Worm (Caenorhabditis elegans): ENCODE results near the gene T01D1.4.

ce11 chrII:188967-189366, 10.1 kb upstream of the T01D1.4 start, which contains the start of gene T01D1.5:
- no peak for TF ChIP-seq ztf-4 (tag; optimal IDR thresholded peaks at IDR 0.05)
- no peak for TF ChIP-seq jun-1 (tag; optimal IDR thresholded peaks at IDR 0.05)
- TF ChIP-seq nhr-67 (tag; optimal IDR thresholded peaks at IDR 0.05) = no peak
- no peak for TF ChIP-seq aly-2 (tag; optimal IDR thresholded peaks at IDR 0.05)
- no peak for TF ChIP-seq nhr-76 (tag; optimal IDR thresholded peaks at IDR 0.05)
- TF ChIP-seq lsy-12 (tag; optimal IDR thresholded peaks at IDR 0.05) = no peak
- TF ChIP-seq tbx-2 (tag; optimal IDR thresholded peaks at IDR 0.05) = no peak
- TF ChIP-seq unc-62 (GFP tag; optimal IDR thresholded peaks at IDR 0.05) = no peak
- no peak for TF ChIP-seq ceh-9 (tag; optimal IDR thresholded peaks at IDR 0.05)
- TF ChIP-seq ceh-82 (tag; optimal IDR thresholded peaks at IDR 0.05) = no peak
- TF ChIP-seq nhr-237 (tag; optimal IDR thresholded peaks at IDR 0.05) = no peak
- no peak for TF ChIP-seq nhr-28 (tag; optimal IDR thresholded peaks at IDR 0.05)
- TF ChIP-seq ceh-28 (tag; optimal IDR thresholded peaks at IDR 0.05) = no peak
